Fruit fly (Drosophila melanogaster) whole organism, embryonic: Measurements from ENCODE around the gene CG14452.

Source experiments
- BEAF-32 ChIP-seq: fragments of 200-800 bp; sonication (Bioruptor generic); optimal IDR thresholded peaks from 3 replicates; lab custom pipeline; 2017; ENCODE audit warnings: missing biosample characterization, missing genetic modification characterization, mild to moderate bottlenecking, moderate library complexity, missing genetic modification reagents
- CG12219 ChIP-seq: fragments of 200-800 bp; sonication (Bioruptor generic); optimal IDR thresholded peaks from 3 replicates; lab custom pipeline; 2018; ENCODE audit warnings: missing biosample characterization, mild to moderate bottlenecking, missing genetic modification characterization
- CG2875 ChIP-seq: fragments of 200-800 bp; sonication (Bioruptor generic); optimal IDR thresholded peaks from 2 replicates; lab custom pipeline; 2017; ENCODE audit warnings: missing biosample characterization, mild to moderate bottlenecking, missing genetic modification characterization, missing genetic modification reagents
- CG34376 ChIP-seq: fragments of 200-800 bp; sonication (Bioruptor generic); optimal IDR thresholded peaks from 2 replicates; lab custom pipeline; 2018; ENCODE audit warnings: missing biosample characterization, mild to moderate bottlenecking, missing genetic modification characterization
- CG9876 ChIP-seq: fragments of 200-800 bp; sonication (Bioruptor generic); optimal IDR thresholded peaks from 2 replicates; lab custom pipeline; 2016; ENCODE audit warnings: missing biosample characterization, missing genetic modification characterization
- CTCF ChIP-seq: fragments of 200-800 bp; sonication (Bioruptor generic); optimal IDR thresholded peaks from 2 replicates; lab custom pipeline; 2017; ENCODE audit warnings: missing biosample characterization, mild to moderate bottlenecking, missing genetic modification characterization, moderate library complexity
- CkIIα-i1 ChIP-seq: fragments of 200-800 bp; sonication (Bioruptor generic); IDR thresholded peaks from 2 replicates; pipeline ENCODE4 v1.3.6; 2022; ENCODE audit warnings: missing biosample characterization, missing genetic modification characterization
- Optix ChIP-seq: fragments of 200-800 bp; sonication (Bioruptor generic); IDR thresholded peaks from 3 replicates; pipeline ENCODE4 v1.3.6; 2022; ENCODE audit warnings: missing biosample characterization, missing genetic modification characterization
- Tbp ChIP-seq: fragments of >200 bp; optimal IDR thresholded peaks from 2 replicates; lab custom pipeline; 2018; ENCODE audit warnings: missing biosample characterization, missing genetic modification characterization
- disco-r ChIP-seq: fragments of 200-800 bp; sonication (Bioruptor generic); optimal IDR thresholded peaks from 2 replicates; lab custom pipeline; 2016; ENCODE audit warnings: missing biosample characterization, missing genetic modification characterization
- en ChIP-seq: fragments of 200-800 bp; sonication (Bioruptor generic); optimal IDR thresholded peaks from 2 replicates; lab custom pipeline; 2016; ENCODE audit warnings: missing biosample characterization, missing genetic modification characterization
- ham ChIP-seq: fragments of 200-800 bp; sonication (Bioruptor generic); IDR thresholded peaks from 2 replicates; pipeline ENCODE4 v1.3.6; 2022; ENCODE audit warnings: missing biosample characterization, missing genetic modification characterization
- sqz ChIP-seq: fragments of 200-800 bp; sonication (Bioruptor generic); optimal IDR thresholded peaks from 3 replicates; lab custom pipeline; 2018; ENCODE audit warnings: missing biosample characterization, mild to moderate bottlenecking, missing genetic modification characterization

DNA sequence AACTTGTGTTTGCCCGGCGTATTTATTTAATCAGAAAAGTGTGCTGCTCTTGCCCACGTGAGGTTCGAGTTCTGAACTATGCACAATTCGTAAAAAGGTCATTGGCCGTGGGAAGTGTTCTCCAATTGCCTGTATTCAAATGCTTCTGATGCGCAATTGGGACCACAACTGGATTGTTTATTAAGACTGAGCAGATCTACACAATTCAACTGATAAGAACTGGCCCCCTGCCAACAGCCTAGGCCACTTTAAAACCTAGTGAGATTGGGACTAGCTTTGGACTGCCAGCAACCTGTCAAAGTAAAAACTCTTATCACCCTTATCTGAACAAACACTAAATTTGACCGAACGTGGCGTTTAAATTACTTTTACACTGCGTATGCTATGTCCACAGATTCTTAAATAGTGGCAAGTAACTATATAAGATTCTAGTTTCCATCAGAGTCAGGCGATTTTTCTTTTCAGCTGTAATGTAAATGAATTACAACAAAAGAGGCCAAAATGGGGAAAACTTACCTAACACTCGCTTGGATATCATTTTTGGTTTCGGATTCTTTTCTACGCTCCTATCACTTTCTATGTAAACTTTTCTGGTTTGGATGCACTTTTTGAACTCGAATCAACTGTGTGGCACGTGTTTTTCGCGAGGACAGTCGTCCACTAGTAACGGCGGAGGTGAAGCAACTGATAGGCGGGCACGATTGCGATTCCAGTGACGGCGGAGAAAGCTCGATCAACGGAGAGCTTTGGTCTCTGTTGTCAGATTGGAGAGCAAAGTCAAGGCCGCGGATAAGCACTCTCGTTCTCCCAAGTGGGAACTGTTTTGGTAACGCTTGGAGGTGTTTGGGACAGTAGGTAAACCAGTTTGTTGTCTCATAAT lies 42.2 kb downstream of the CG14452 start, which contains the start of gene CG11241:
- TF ChIP-seq Optix (GFP tag; lab: Robert Waterston, UW) (no peak), BEAF-32 (GFP tag; lab: Kevin White, UChicago) (no peak), CkIIα-i1 (no peak), CG9876 (GFP tag; lab: Kevin White, UChicago) (no peak), sqz (GFP tag; lab: Kevin White, UChicago) (no peak), CTCF (GFP tag; lab: Kevin White, UChicago) (no peak), CG2875 (GFP tag; lab: Kevin White, UChicago) (no peak), en (GFP tag; lab: Kevin White, UChicago) (no peak), disco-r (GFP tag; lab: Kevin White, UChicago) (no peak), ham (GFP tag; lab: Robert Waterston, UW) (no peak), CG34376 (GFP tag; lab: Kevin White, UChicago) (peak; percentile 24), CG12219 (GFP tag; lab: Kevin White, UChicago) (no peak), Tbp (GFP tag; lab: Kevin White, UChicago) (no peak)
